Fruit fly (Drosophila melanogaster) whole organism, wandering third instar larva: ENCODE measurements around the gene Rab14.

ENCODE experiments used
- Abd-B ChIP-seq: fragments of >200 bp; optimal IDR thresholded peaks from 2 replicates; lab custom pipeline; 2017; ENCODE audit warnings: missing biosample characterization, missing genetic modification characterization
- CG32264 ChIP-seq: fragments of 200-800 bp; sonication (Bioruptor generic); optimal IDR thresholded peaks from 2 replicates; lab custom pipeline; 2016; ENCODE audit warnings: missing biosample characterization, missing genetic modification characterization
- CG9705 ChIP-seq: fragments of 200-800 bp; sonication (Bioruptor generic); optimal IDR thresholded peaks from 2 replicates; lab custom pipeline; 2018; ENCODE audit warnings: missing biosample characterization, mild to moderate bottlenecking, missing genetic modification characterization
- CrebA ChIP-seq: fragments of 200-800 bp; sonication (Bioruptor generic); optimal IDR thresholded peaks from 2 replicates; lab custom pipeline; 2016; ENCODE audit warnings: missing biosample characterization, mild to moderate bottlenecking, missing genetic modification characterization, borderline replicate concordance
- Dfd ChIP-seq: fragments of >200 bp; optimal IDR thresholded peaks from 2 replicates; lab custom pipeline; 2017; ENCODE audit warnings: missing biosample characterization, missing genetic modification characterization
- Dif ChIP-seq: fragments of 200-275, 200-300 bp; sonication (Bioruptor generic); optimal IDR thresholded peaks from 2 replicates; lab custom pipeline; 2018; ENCODE audit warnings: missing biosample characterization, missing genetic modification characterization; ENCODE audit not compliant: partially characterized antibody
- GATAd ChIP-seq: sonication (Bioruptor generic); optimal IDR thresholded peaks from 2 replicates; lab custom pipeline; 2016; ENCODE audit warnings: missing biosample characterization, missing genetic modification characterization
- HLH106 ChIP-seq: fragments of 200-800 bp; optimal IDR thresholded peaks from 3 replicates; lab custom pipeline; 2019; ENCODE audit warnings: missing biosample characterization, mild to moderate bottlenecking, missing genetic modification characterization, moderate library complexity
- Hnf4 ChIP-seq: fragments of 200-800 bp; sonication (Bioruptor generic); optimal IDR thresholded peaks from 2 replicates; lab custom pipeline; 2016; ENCODE audit warnings: missing biosample characterization, mild to moderate bottlenecking, missing genetic modification characterization
- Hr78 ChIP-seq: fragments of >200 bp; optimal IDR thresholded peaks from 2 replicates; lab custom pipeline; 2017; ENCODE audit warnings: missing biosample characterization, missing genetic modification characterization
- Hr83 ChIP-seq: fragments of 200-300 bp; sonication (Bioruptor generic); optimal IDR thresholded peaks from 2 replicates; lab custom pipeline; 2016; ENCODE audit warnings: missing biosample characterization, mild to moderate bottlenecking, missing genetic modification characterization, moderate library complexity; ENCODE audit not compliant: poor library complexity, severe bottlenecking
- Jra ChIP-seq: sonication (Bioruptor generic); optimal IDR thresholded peaks from 2 replicates; lab custom pipeline; 2016; ENCODE audit warnings: missing biosample characterization, missing genetic modification characterization
- Mio ChIP-seq: sonication (Bioruptor generic); optimal IDR thresholded peaks from 2 replicates; lab custom pipeline; 2016; ENCODE audit warnings: missing biosample characterization, missing genetic modification characterization
- Myc ChIP-seq: fragments of >200 bp; optimal IDR thresholded peaks from 2 replicates; lab custom pipeline; 2017
- N ChIP-seq: fragments of >200 bp; optimal IDR thresholded peaks from 2 replicates; lab custom pipeline; 2018; ENCODE audit warnings: missing biosample characterization, missing external identifiers, missing genetic modification characterization
- OdsH ChIP-seq: fragments of 200-800 bp; sonication (Bioruptor generic); optimal IDR thresholded peaks from 2 replicates; lab custom pipeline; 2016; ENCODE audit warnings: missing biosample characterization, mild to moderate bottlenecking, missing genetic modification characterization
- Rel ChIP-seq, 2 experiments: fragments of 200-800 bp; sonication (Bioruptor generic) in 1 of 2; optimal IDR thresholded peaks; 2 replicates in 1 of 2; 3 replicates in 1 of 2; lab custom pipeline; 2016 to 2019; ENCODE audit warnings: mild to moderate bottlenecking in 2 of 2, missing biosample characterization in 2 of 2, missing genetic modification characterization in 2 of 2, moderate library complexity in 1 of 2
- Sp1 ChIP-seq: fragments of 200-800 bp; sonication (Bioruptor generic); optimal IDR thresholded peaks from 3 replicates; lab custom pipeline; 2019; ENCODE audit warnings: missing biosample characterization, mild to moderate bottlenecking, missing genetic modification characterization, moderate library complexity
- Vsx2 ChIP-seq: fragments of 200-300, 225-300 bp; sonication (Bioruptor generic); optimal IDR thresholded peaks from 2 replicates; lab custom pipeline; 2018; ENCODE audit warnings: missing biosample characterization, missing genetic modification characterization; ENCODE audit not compliant: partially characterized antibody
- br ChIP-seq: fragments of 200-800 bp; sonication (Bioruptor generic); optimal IDR thresholded peaks from 2 replicates; lab custom pipeline; 2016; ENCODE audit warnings: missing biosample characterization, missing genetic modification characterization
- brk ChIP-seq: fragments of 200-800 bp; sonication (Bioruptor generic); optimal IDR thresholded peaks from 2 replicates; lab custom pipeline; 2016; ENCODE audit warnings: missing biosample characterization, mild to moderate bottlenecking, missing genetic modification characterization
- dl ChIP-seq, 2 experiments: fragments of 175-275, 200-275 bp in 1 of 2; fragments of 200-275 bp in 1 of 2; sonication (Bioruptor generic); optimal IDR thresholded peaks; lab custom pipeline; 2018; ENCODE audit warnings: mild to moderate bottlenecking in 2 of 2, missing biosample characterization in 2 of 2, missing genetic modification characterization in 2 of 2, moderate library complexity in 2 of 2; ENCODE audit not compliant: partially characterized antibody in 2 of 2, insufficient read depth in 1 of 2
- dmrt93B ChIP-seq: fragments of 200-800 bp; sonication (Bioruptor generic); optimal IDR thresholded peaks from 2 replicates; lab custom pipeline; 2018; ENCODE audit warnings: missing biosample characterization, mild to moderate bottlenecking, missing genetic modification characterization
- dsf ChIP-seq: sonication (Bioruptor generic); optimal IDR thresholded peaks from 2 replicates; lab custom pipeline; 2016; ENCODE audit warnings: missing biosample characterization, missing genetic modification characterization, borderline replicate concordance
- ey ChIP-seq: fragments of 200-800 bp; sonication (Bioruptor generic); optimal IDR thresholded peaks from 2 replicates; lab custom pipeline; 2016; ENCODE audit warnings: missing biosample characterization, missing genetic modification characterization
- foxo ChIP-seq, 2 experiments: fragments of 200-800 bp; sonication (Bioruptor generic); optimal IDR thresholded peaks; 2 replicates in 1 of 2; 3 replicates in 1 of 2; lab custom pipeline; 2016 to 2017; ENCODE audit warnings: missing biosample characterization in 2 of 2, missing genetic modification characterization in 2 of 2
- fru ChIP-seq: fragments of 200-800 bp; sonication (Bioruptor generic); optimal IDR thresholded peaks from 3 replicates; lab custom pipeline; 2016; ENCODE audit warnings: missing biosample characterization, mild to moderate bottlenecking, missing genetic modification characterization
- h ChIP-seq: fragments of 200-800 bp; sonication (Bioruptor generic); optimal IDR thresholded peaks from 3 replicates; lab custom pipeline; 2016; ENCODE audit warnings: missing biosample characterization, mild to moderate bottlenecking, missing genetic modification characterization
- jim ChIP-seq: fragments of 175-275, 200-325 bp; sonication (Bioruptor generic); optimal IDR thresholded peaks from 2 replicates; lab custom pipeline; 2016; ENCODE audit warnings: missing biosample characterization, mild to moderate bottlenecking, missing genetic modification characterization
- lola ChIP-seq: fragments of >200 bp; optimal IDR thresholded peaks from 2 replicates; lab custom pipeline; 2017; ENCODE audit warnings: missing biosample characterization, missing genetic modification characterization
- pan ChIP-seq: fragments of >200 bp; optimal IDR thresholded peaks from 2 replicates; lab custom pipeline; 2017
- psq ChIP-seq: fragments of 200-800 bp; sonication (Bioruptor generic); optimal IDR thresholded peaks from 3 replicates; lab custom pipeline; 2017; ENCODE audit warnings: missing biosample characterization, mild to moderate bottlenecking, missing genetic modification characterization, moderate library complexity
- rgr ChIP-seq: fragments of 200-800 bp; sonication (Bioruptor generic); optimal IDR thresholded peaks from 3 replicates; lab custom pipeline; 2016; ENCODE audit warnings: missing biosample characterization, mild to moderate bottlenecking, missing genetic modification characterization
- sage ChIP-seq: fragments of 200-800 bp; sonication (Bioruptor generic); optimal IDR thresholded peaks from 2 replicates; lab custom pipeline; 2016; ENCODE audit warnings: missing biosample characterization, mild to moderate bottlenecking, missing genetic modification characterization
- sv ChIP-seq: fragments of 200-800 bp; sonication (Bioruptor generic); optimal IDR thresholded peaks from 3 replicates; lab custom pipeline; 2016; ENCODE audit warnings: missing biosample characterization, missing genetic modification characterization
- tai ChIP-seq: sonication (Bioruptor generic); optimal IDR thresholded peaks from 2 replicates; lab custom pipeline; 2016; ENCODE audit warnings: missing biosample characterization, missing genetic modification characterization
- usp ChIP-seq: fragments of >200 bp; optimal IDR thresholded peaks from 2 replicates; lab custom pipeline; 2017; ENCODE audit warnings: missing biosample characterization, missing genetic modification characterization
- woc ChIP-seq: sonication (Bioruptor generic); optimal IDR thresholded peaks from 2 replicates; lab custom pipeline; 2016; ENCODE audit warnings: missing biosample characterization, mild to moderate bottlenecking, missing genetic modification characterization

The Rab14 gene

DNA sequence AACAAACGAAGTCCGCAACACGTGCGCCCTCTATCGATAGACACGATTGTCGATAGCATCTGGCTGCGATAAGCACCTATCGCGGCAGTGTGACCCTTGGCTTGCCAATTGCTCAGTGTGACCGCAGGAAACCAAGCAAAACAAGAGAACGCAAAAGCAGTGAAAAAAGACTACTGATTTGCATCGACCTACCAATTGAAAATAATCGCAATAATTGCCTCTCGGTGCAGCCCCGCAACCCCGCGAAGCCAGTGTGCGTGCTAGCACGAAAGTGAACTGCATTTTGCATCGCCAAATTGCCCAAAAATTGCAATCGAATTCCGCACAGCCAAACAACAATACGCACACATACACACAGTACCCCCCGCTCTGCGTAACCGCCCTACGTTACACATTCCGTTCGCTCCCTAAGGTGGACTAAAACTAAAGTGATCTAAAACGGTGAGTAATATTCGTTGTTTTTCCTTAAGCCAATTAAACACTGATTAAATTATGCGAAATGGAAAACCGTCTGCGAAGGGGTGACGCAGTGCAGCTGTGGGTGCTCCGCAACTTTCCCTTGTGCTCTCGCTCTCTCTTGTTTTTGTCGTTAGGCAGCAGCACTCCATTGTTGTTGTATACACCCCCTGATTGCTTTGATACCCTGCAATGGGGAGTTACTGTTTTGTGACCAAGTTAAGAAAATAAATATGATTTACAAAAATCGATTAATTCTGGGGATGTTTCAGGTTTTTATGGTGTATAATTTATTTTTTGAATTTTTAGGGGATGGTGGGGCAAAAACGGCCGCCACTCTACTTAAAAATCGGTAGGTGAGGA is at the start of gene Rab14:
Gene Rab14 (plus strand): TSS at position 113 of the 819 bp plus-strand sequence.
- TF ChIP-seq Abd-B (GFP tag; lab: Kevin White, UChicago): no peak
- TF ChIP-seq Vsx2: no peak
- TF ChIP-seq usp (GFP tag; lab: Kevin White, UChicago): no peak
- TF ChIP-seq tai: no peak
- peak; percentile 42 for TF ChIP-seq dmrt93B (GFP tag; lab: Kevin White, UChicago)
- TF ChIP-seq pan (lab: Kevin White, UChicago): no peak
- TF ChIP-seq HLH106: peak; percentile 73
- TF ChIP-seq h (GFP tag; lab: Kevin White, UChicago): peak; percentile 69
- peak; percentile 60 for TF ChIP-seq Jra (GFP tag; lab: Kevin White, UChicago)
- TF ChIP-seq dsf (GFP tag; lab: Kevin White, UChicago): no peak
- TF ChIP-seq OdsH: peak; percentile 73
- TF ChIP-seq brk (GFP tag; lab: Kevin White, UChicago): no peak
- TF ChIP-seq lola (GFP tag; lab: Kevin White, UChicago): no peak
- no peak for TF ChIP-seq jim (GFP tag; lab: Kevin White, UChicago)
- TF ChIP-seq psq (GFP tag; lab: Kevin White, UChicago): peak; percentile 66
- no peak for TF ChIP-seq dl (GFP tag; optimal IDR thresholded peaks at IDR 0.05; lab: Kevin White, UChicago; ENCODE audit: insufficient read depth in 1 of 2, partially characterized antibody in 2 of 2)
- no peak for TF ChIP-seq Hnf4 (GFP tag; lab: Kevin White, UChicago)
- no peak for TF ChIP-seq Dfd (GFP tag; lab: Kevin White, UChicago)
- peak; percentile 65 for TF ChIP-seq sage (GFP tag; lab: Kevin White, UChicago)
- TF ChIP-seq N (GFP tag; lab: Kevin White, UChicago): no peak
- peak; percentile 36 to 83 for TF ChIP-seq foxo (GFP tag; optimal IDR thresholded peaks at IDR 0.05; lab: Kevin White, UChicago)
- TF ChIP-seq Rel (GFP tag; optimal IDR thresholded peaks at IDR 0.05; lab: Kevin White, UChicago): no peak
- TF ChIP-seq Rel (tag; optimal IDR thresholded peaks at IDR 0.05; lab: Kevin White, UChicago): peak; percentile 16
- peak; percentile 62 for TF ChIP-seq woc (GFP tag; lab: Kevin White, UChicago)
- peak; percentile 50 for TF ChIP-seq Myc (lab: Kevin White, UChicago)
- no peak for TF ChIP-seq Dif (GFP tag; lab: Kevin White, UChicago)
- TF ChIP-seq CrebA (GFP tag; lab: Kevin White, UChicago): no peak
- TF ChIP-seq Mio (GFP tag; lab: Kevin White, UChicago): no peak
- TF ChIP-seq GATAd (GFP tag; lab: Kevin White, UChicago): no peak
- peak; percentile 76 for TF ChIP-seq br (GFP tag; lab: Kevin White, UChicago)
- TF ChIP-seq fru: peak; percentile 84
- no peak for TF ChIP-seq Hr78 (GFP tag; lab: Kevin White, UChicago)
- TF ChIP-seq rgr: peak; percentile 87
- TF ChIP-seq Hr83: peak; percentile 20
- TF ChIP-seq CG9705 (GFP tag; lab: Kevin White, UChicago): no peak
- peak; percentile 37 for TF ChIP-seq sv (GFP tag; lab: Kevin White, UChicago)
- peak; percentile 79 for TF ChIP-seq Sp1
- peak; percentile 20 for TF ChIP-seq CG32264 (GFP tag; lab: Kevin White, UChicago)
- peak; percentile 77 for TF ChIP-seq ey (GFP tag; lab: Kevin White, UChicago)

DNA sequence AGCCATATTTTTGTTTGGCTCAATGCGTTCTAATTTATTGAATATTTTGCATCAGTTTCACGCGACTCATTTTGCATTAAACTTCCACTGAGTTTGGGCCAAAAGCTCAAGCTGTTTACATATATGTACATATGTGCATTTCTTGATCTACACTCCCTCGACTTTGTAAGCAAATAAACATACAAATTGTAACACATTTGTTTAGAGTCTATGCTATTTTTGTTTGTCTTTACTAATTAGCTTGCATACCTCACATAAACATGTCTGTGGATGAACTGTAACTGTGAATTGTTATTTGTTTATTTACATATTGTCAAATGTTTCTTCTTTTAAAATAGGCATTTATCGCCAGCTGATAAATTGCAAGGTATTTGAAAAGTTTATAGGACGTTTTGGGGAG is 47.4 kb upstream of the Rab14 start:
- TF ChIP-seq OdsH (no peak), Abd-B (GFP tag; lab: Kevin White, UChicago) (no peak), jim (GFP tag; lab: Kevin White, UChicago) (no peak), tai (no peak), br (GFP tag; lab: Kevin White, UChicago) (no peak), Hr83 (no peak), GATAd (GFP tag; lab: Kevin White, UChicago) (no peak), dsf (GFP tag; lab: Kevin White, UChicago) (no peak), Myc (lab: Kevin White, UChicago) (no peak), lola (GFP tag; lab: Kevin White, UChicago) (no peak), Dfd (GFP tag; lab: Kevin White, UChicago) (no peak), CG32264 (GFP tag; lab: Kevin White, UChicago) (no peak), sage (GFP tag; lab: Kevin White, UChicago) (no peak), dmrt93B (GFP tag; lab: Kevin White, UChicago) (no peak)
